Fruit fly (Drosophila melanogaster): ENCODE measurements around the gene spri.

The spri gene

DNA sequence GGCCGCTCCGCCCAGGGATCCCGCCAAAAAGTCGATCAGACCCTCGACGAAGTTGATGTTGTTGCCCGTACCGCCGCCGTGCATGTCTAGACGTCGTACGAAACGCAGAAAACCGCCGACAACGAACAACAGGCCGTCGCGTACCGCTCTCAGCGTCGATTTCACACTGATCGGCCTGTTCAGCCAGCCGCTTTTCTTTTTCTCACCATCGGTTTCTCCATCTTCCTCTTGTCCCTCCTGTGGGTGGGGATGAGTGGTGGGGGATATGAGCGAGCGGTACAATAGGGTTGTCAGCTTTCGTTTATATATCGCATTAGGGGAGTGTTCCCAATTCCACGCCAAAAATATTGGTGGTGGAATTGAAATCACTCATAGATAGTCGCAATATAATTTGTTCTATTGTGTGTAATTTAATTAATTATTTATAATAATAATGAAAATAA, 16.3 kb upstream of the spri start (continued):
- TF ChIP-seq Meics (GFP tag; optimal IDR thresholded peaks at IDR 0.05) (peak; percentile 42), CG10209 (GFP tag; optimal IDR thresholded peaks at IDR 0.05) (peak; percentile 45), CG15696 (tag; optimal IDR thresholded peaks at IDR 0.05) (peak; percentile 40), CG32772 (GFP tag; IDR thresholded peaks at IDR 0.05) (no peak), Tbp (GFP tag; optimal IDR thresholded peaks at IDR 0.05) (no peak), Ets97D (GFP tag; optimal IDR thresholded peaks at IDR 0.05) (no peak), ash1 (GFP tag; optimal IDR thresholded peaks at IDR 0.05) (no peak), Kr (GFP tag; optimal IDR thresholded peaks at IDR 0.05) (no peak), da (GFP tag; optimal IDR thresholded peaks at IDR 0.05) (no peak), CG12155 (GFP tag; optimal IDR thresholded peaks at IDR 0.05) (peak; percentile 30), Atf3 (GFP tag; optimal IDR thresholded peaks at IDR 0.05) (no peak), sna (GFP tag; IDR thresholded peaks at IDR 0.05; ENCODE audit: partially characterized antibody) (no peak), Stat92E (GFP tag; optimal IDR thresholded peaks at IDR 0.05) (no peak), CG14965 (GFP tag; optimal IDR thresholded peaks at IDR 0.05; ENCODE audit: borderline replicate concordance) (no peak), Nf-YC (tag; optimal IDR thresholded peaks at IDR 0.05) (no peak), MESR4 (GFP tag; optimal IDR thresholded peaks at IDR 0.05) (no peak), Blimp-1 (GFP tag; optimal IDR thresholded peaks at IDR 0.05) (peak; percentile 15), CG12769 (tag; optimal IDR thresholded peaks at IDR 0.05) (peak; percentile 65), CG8944 (GFP tag; optimal IDR thresholded peaks at IDR 0.05) (peak; percentile 9), seq (GFP tag; IDR thresholded peaks at IDR 0.05) (no peak), cg (GFP tag; optimal IDR thresholded peaks at IDR 0.05) (no peak), dmrt11E (tag; optimal IDR thresholded peaks at IDR 0.05) (peak; percentile 44), CG13624 (GFP tag; optimal IDR thresholded peaks at IDR 0.05) (peak; percentile 4), CG12104 (GFP tag; optimal IDR thresholded peaks at IDR 0.05) (no peak), hb (GFP tag; IDR thresholded peaks at IDR 0.05; ENCODE audit: partially characterized antibody) (no peak), CG10654 (GFP tag; optimal IDR thresholded peaks at IDR 0.05) (peak; percentile 17), E2f1 (GFP tag; IDR thresholded peaks at IDR 0.05) (peak; percentile 25; the same call in 1 of the 2 replicates), CG1529 (GFP tag; optimal IDR thresholded peaks at IDR 0.05) (no peak), dimm (GFP tag; IDR thresholded peaks at IDR 0.05) (no peak), pita (GFP tag; optimal IDR thresholded peaks at IDR 0.05) (no peak), cad (GFP tag; optimal IDR thresholded peaks at IDR 0.05) (no peak), chn (GFP tag; optimal IDR thresholded peaks at IDR 0.05) (peak; percentile 45), ase (GFP tag; IDR thresholded peaks at IDR 0.05) (peak; percentile 47; the same call in 1 of the 3 replicates), CG5245 (GFP tag; optimal IDR thresholded peaks at IDR 0.05) (no peak), Dip3 (GFP tag; optimal IDR thresholded peaks at IDR 0.05) (no peak), CG4404 (GFP tag; IDR thresholded peaks at IDR 0.05) (peak; percentile 21; the same call in 1 of the 2 replicates), D19A (tag; optimal IDR thresholded peaks at IDR 0.05) (no peak), CkIIα-i1 (GFP tag; IDR thresholded peaks at IDR 0.05) (no peak), crc (GFP tag; optimal IDR thresholded peaks at IDR 0.05) (no peak), Fer3 (tag; optimal IDR thresholded peaks at IDR 0.05) (peak; percentile 40), tx (GFP tag; optimal IDR thresholded peaks at IDR 0.05) (no peak), CG13894 (tag; optimal IDR thresholded peaks at IDR 0.05) (no peak), Elba2 (GFP tag; optimal IDR thresholded peaks at IDR 0.05) (no peak), eve (GFP tag; optimal IDR thresholded peaks at IDR 0.05) (no peak), Sin3A (optimal IDR thresholded peaks at IDR 0.05) (no peak), CG2129 (GFP tag; IDR thresholded peaks at IDR 0.05; ENCODE audit: partially characterized antibody) (no peak; the same call in 1 of the 2 replicates), ac (GFP tag; optimal IDR thresholded peaks at IDR 0.05) (no peak), crp (GFP tag; optimal IDR thresholded peaks at IDR 0.05) (no peak), ttk (GFP tag; IDR thresholded peaks at IDR 0.05) (peak; percentile 50; the same call in 1 of the 2 replicates), Awh (GFP tag; IDR thresholded peaks at IDR 0.05) (no peak), CG4328 (GFP tag; optimal IDR thresholded peaks at IDR 0.05) (peak; percentile 4)

Data from whole organism, embryonic.